Fruit fly (Drosophila melanogaster) whole organism, wandering third instar larva: ENCODE results near the gene CG17294.

Experiments
- lola ChIP-seq: fragments of >200 bp; optimal IDR thresholded peaks from 2 replicates; lab custom pipeline; 2017; ENCODE audit warnings: missing biosample characterization, missing genetic modification characterization
- psq ChIP-seq: fragments of 200-800 bp; sonication (Bioruptor generic); optimal IDR thresholded peaks from 3 replicates; lab custom pipeline; 2017; ENCODE audit warnings: missing biosample characterization, mild to moderate bottlenecking, missing genetic modification characterization, moderate library complexity
- sv ChIP-seq: fragments of 200-800 bp; sonication (Bioruptor generic); optimal IDR thresholded peaks from 3 replicates; lab custom pipeline; 2016; ENCODE audit warnings: missing biosample characterization, missing genetic modification characterization
- usp ChIP-seq: fragments of >200 bp; optimal IDR thresholded peaks from 2 replicates; lab custom pipeline; 2017; ENCODE audit warnings: missing biosample characterization, missing genetic modification characterization

DNA sequence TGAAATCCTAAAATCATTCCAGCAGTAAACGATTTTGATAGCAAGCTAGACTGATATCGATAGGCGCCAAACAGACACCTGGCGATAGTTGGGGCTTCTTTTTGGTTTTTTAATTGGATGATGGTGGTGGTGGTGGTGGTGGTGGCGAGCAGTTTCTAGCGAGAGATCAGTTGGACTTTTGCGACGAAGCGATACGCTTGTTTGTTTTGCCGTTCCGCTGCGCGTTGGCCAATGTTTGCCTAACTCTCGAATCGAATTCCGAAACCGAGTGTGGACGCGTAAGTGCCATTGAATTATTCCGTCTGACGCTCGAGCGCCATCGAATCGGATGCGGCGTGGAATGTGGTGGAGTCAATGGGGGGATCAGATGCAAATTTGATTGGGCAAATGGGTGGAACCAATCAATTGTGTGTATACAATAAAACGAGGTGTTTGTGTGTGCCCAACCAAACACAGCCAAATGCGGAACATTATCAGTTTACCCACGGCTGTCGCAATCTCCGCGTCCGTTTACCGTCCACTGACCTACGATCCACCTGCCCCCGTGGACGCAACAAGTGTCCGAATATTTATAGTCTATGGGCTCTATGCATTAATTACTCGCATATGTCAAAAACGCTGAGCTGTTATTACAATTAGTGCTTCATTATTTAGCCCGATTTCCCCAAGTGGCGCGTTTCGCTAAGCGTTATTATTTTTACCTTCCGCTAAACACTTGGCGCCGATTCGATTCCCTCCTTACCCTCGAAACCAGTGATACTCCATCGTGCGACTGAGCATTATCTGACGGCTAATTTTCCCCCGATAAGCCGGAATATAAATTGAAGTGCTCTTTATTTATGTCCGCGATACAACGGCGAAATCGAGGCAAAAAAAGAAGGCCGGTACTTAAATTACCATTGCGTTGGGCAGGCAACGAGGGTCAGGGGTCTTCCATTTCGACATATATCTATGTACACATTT is 6.2 kb upstream of the CG17294 start, which contains the start of gene CG17292:
- TF ChIP-seq usp (GFP tag; lab: Kevin White, UChicago) (no peak), psq (no peak), sv (GFP tag; lab: Kevin White, UChicago) (no peak), lola (no peak)
